Worm (Caenorhabditis elegans): ENCODE results near the gene K07C5.13.

DNA sequence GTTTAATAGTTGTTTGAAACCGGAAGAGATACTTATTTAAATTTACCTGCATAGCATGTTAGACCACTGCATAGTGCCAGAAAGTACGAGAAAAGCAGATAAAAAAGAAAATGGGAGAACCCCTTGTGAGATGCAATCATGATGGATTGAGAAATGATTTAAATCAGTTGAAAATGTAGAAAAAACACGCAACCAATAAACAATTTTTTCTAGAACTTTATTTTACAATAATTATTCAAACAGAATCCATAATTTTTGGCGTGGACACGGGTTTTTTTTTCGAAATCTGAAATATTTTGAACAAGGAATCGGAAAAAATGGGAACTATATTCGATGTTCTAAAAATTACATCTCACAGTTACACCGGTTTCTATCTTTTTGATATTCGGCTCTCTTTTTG lies 37.4 kb downstream of the K07C5.13 start, which contains the start of gene AC3.12:
- no peak for TF ChIP-seq ama-1 (optimal IDR thresholded peaks at IDR 0.05)
- no peak for TF ChIP-seq B0310.2 (tag; optimal IDR thresholded peaks at IDR 0.05)
- no peak for TF ChIP-seq tbx-37 (GFP tag; conservative IDR thresholded peaks at IDR 0.05)
- no peak for TF ChIP-seq hmg-4 (GFP tag; optimal IDR thresholded peaks at IDR 0.05)
- no peak for TF ChIP-seq flt-1 (GFP tag; IDR thresholded peaks at IDR 0.05)
- TF ChIP-seq ets-7 (tag; optimal IDR thresholded peaks at IDR 0.05) = no peak
- TF ChIP-seq ceh-36 (tag; optimal IDR thresholded peaks at IDR 0.05) = no peak
- no peak for TF ChIP-seq hmbx-1 (tag; optimal IDR thresholded peaks at IDR 0.05)
- no peak for TF ChIP-seq hnd-1 (tag; optimal IDR thresholded peaks at IDR 0.05)
- TF ChIP-seq tbx-11 (GFP tag; IDR thresholded peaks at IDR 0.05) = no peak
- no peak for TF ChIP-seq tra-4 (tag; optimal IDR thresholded peaks at IDR 0.05)

Data from whole organism, early embryonic.